Worm (Caenorhabditis elegans) whole organism, L4 larva: ENCODE results near the gene dhs-19.

Experiments
- dve-1 ChIP-seq: sonication (generic microtip); optimal IDR thresholded peaks from 2 replicates; lab custom pipeline; 2017; ENCODE audit warnings: antibody characterized with exemption, mild to moderate bottlenecking, missing genetic modification characterization, missing compliant biosample characterization; ENCODE audit not compliant: insufficient read depth
- egl-27 ChIP-seq: sonication (generic microtip); optimal IDR thresholded peaks from 3 replicates; lab custom pipeline; 2017; ENCODE audit warnings: missing biosample characterization, missing genetic modification reagents, missing genetic modification characterization
- jun-1 ChIP-seq: fragments of 150-350 bp; optimal IDR thresholded peaks from 2 replicates; lab custom pipeline; 2014; ENCODE audit warnings: missing biosample characterization, missing genetic modification reagents, missing genetic modification characterization
- snpc-4 ChIP-seq: fragments of 150-350 bp; optimal IDR thresholded peaks from 2 replicates; lab custom pipeline; 2014; ENCODE audit warnings: missing biosample characterization, missing genetic modification characterization

- TF ChIP-seq dve-1 (tag; lab: Kevin White, UChicago) (peak; percentile 81), snpc-4 (tag; lab: Kevin White, UChicago) (no peak), egl-27 (no peak), jun-1 (tag; lab: Kevin White, UChicago) (no peak)
Measured at ce11 chrV:11521448-11521847, 31.2 kb upstream of the dhs-19 start, which contains the start of gene pafo-1.
